1 fruit fly cellular context compared by ENCODE assay signal in the genomic region with DNA sequence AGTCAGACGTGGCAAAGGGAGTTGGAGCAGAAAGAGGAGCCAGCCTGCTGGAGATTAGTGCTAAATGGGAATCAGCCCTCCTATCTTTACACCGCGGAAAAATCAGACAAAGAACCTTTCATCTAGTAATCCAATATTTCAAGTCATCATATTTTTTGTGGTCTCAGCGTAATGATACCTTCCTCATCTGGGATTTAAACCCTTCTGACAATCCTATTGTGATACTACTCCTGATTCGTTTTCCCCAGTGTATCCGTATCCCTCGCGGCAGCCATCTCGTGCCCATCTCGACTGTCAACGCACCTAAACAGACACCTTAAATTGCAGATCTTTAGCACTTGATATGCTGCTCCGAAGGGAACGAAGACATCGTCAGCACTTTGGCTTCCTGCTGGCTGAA.
A peak's percentile ranks its signal among the peaks of the same experiment; 100 is the strongest.
TF ChIP-seq lines count a peak whose summit lies in the region.

No protein-coding gene starts in this region.

TF ChIP-seq in whole organism, embryonic, 481 proteins besides CTCF, POLR2A, EP300 and RAD21 (continued from another document):
- TF ChIP-seq CG9215 (GFP tag; IDR thresholded peaks at IDR 0.05; lab: Robert Waterston, UW) (no peak), bowl (GFP tag; IDR thresholded peaks at IDR 0.05; lab: Robert Waterston, UW) (no peak), B-H2 (GFP tag; optimal IDR thresholded peaks at IDR 0.05; lab: Kevin White, UChicago) (no peak), fd3F (GFP tag; optimal IDR thresholded peaks at IDR 0.05; lab: Kevin White, UChicago) (no peak), Doc2 (GFP tag; IDR thresholded peaks at IDR 0.05; lab: Robert Waterston, UW) (no peak), CG13894 (tag; optimal IDR thresholded peaks at IDR 0.05; lab: Kevin White, UChicago) (no peak), grau (tag; optimal IDR thresholded peaks at IDR 0.05; lab: Kevin White, UChicago) (no peak), ro (GFP tag; IDR thresholded peaks at IDR 0.05; lab: Robert Waterston, UW) (no peak), ash1 (GFP tag; optimal IDR thresholded peaks at IDR 0.05; lab: Kevin White, UChicago) (no peak), CG18599 (GFP tag; optimal IDR thresholded peaks at IDR 0.05; lab: Kevin White, UChicago) (no peak), CG8290 (GFP tag; optimal IDR thresholded peaks at IDR 0.05; lab: Kevin White, UChicago) (no peak), CG8290 (tag; optimal IDR thresholded peaks at IDR 0.05; lab: Kevin White, UChicago) (peak in 1 of 2 experiments; percentile 46), CG11723 (GFP tag; optimal IDR thresholded peaks at IDR 0.05; lab: Kevin White, UChicago) (no peak), CG3065 (GFP tag; optimal IDR thresholded peaks at IDR 0.05; lab: Kevin White, UChicago) (no peak), dysf (GFP tag; IDR thresholded peaks at IDR 0.05; lab: Robert Waterston, UW) (peak; percentile 38; the same call in 1 of the 3 replicates), Six4 (GFP tag; optimal IDR thresholded peaks at IDR 0.05; lab: Kevin White, UChicago) (no peak), CG1233 (GFP tag; optimal IDR thresholded peaks at IDR 0.05; lab: Kevin White, UChicago) (no peak), CG10267 (tag; optimal IDR thresholded peaks at IDR 0.05; lab: Kevin White, UChicago) (no peak), CG10979 (tag; optimal IDR thresholded peaks at IDR 0.05; lab: Kevin White, UChicago) (no peak), NfI (GFP tag; optimal IDR thresholded peaks at IDR 0.05; lab: Kevin White, UChicago) (no peak), tna (GFP tag; IDR thresholded peaks at IDR 0.05; lab: Robert Waterston, UW; ENCODE audit: partially characterized antibody) (no peak), aop (GFP tag; IDR thresholded peaks at IDR 0.05; lab: Robert Waterston, UW) (no peak), CG18476 (GFP tag; optimal IDR thresholded peaks at IDR 0.05; lab: Kevin White, UChicago) (no peak), CG2129 (GFP tag; IDR thresholded peaks at IDR 0.05; lab: Robert Waterston, UW; ENCODE audit: partially characterized antibody) (no peak), insv (GFP tag; optimal IDR thresholded peaks at IDR 0.05; lab: Kevin White, UChicago) (no peak), gsb (GFP tag; IDR thresholded peaks at IDR 0.05; lab: Robert Waterston, UW) (no peak), CG7928 (GFP tag; optimal IDR thresholded peaks at IDR 0.05; lab: Kevin White, UChicago) (no peak), Gug (GFP tag; IDR thresholded peaks at IDR 0.05; lab: Robert Waterston, UW) (0 out of 4 replicates have a peak, but pooled peaks have one; percentile 18), CG4730 (GFP tag; IDR thresholded peaks at IDR 0.05; lab: Robert Waterston, UW) (no peak), ATbp (GFP tag; optimal IDR thresholded peaks at IDR 0.05; lab: Kevin White, UChicago) (no peak), vvl (GFP tag; IDR thresholded peaks at IDR 0.05; lab: Robert Waterston, UW) (peak; percentile 7; the same call in 1 of the 2 replicates), sr (GFP tag; IDR thresholded peaks at IDR 0.05; lab: Robert Waterston, UW) (no peak), seq (GFP tag; IDR thresholded peaks at IDR 0.05; lab: Robert Waterston, UW) (no peak), sqz (GFP tag; optimal IDR thresholded peaks at IDR 0.05; lab: Kevin White, UChicago) (no peak), slbo (GFP tag; IDR thresholded peaks at IDR 0.05; lab: Robert Waterston, UW) (peak; percentile 47), mam (GFP tag; optimal IDR thresholded peaks at IDR 0.05; lab: Kevin White, UChicago) (peak; percentile 30), Tbp (GFP tag; optimal IDR thresholded peaks at IDR 0.05; lab: Kevin White, UChicago) (no peak), fu2 (GFP tag; optimal IDR thresholded peaks at IDR 0.05; lab: Kevin White, UChicago) (no peak), CG32772 (GFP tag; IDR thresholded peaks at IDR 0.05; lab: Robert Waterston, UW) (peak; percentile 48; the same call in 1 of the 2 replicates), GATAe (GFP tag; conservative IDR thresholded peaks at IDR 0.05; lab: Robert Waterston, UW) (no peak)
